Worm (Caenorhabditis elegans): ENCODE results near the gene rad-23.
"Not testable (repeated sequence)": the region's sequence is repeated elsewhere in the genome, so short reads cannot be mapped to it uniquely, and the experiment has no call there.

rad-23 gene

DNA sequence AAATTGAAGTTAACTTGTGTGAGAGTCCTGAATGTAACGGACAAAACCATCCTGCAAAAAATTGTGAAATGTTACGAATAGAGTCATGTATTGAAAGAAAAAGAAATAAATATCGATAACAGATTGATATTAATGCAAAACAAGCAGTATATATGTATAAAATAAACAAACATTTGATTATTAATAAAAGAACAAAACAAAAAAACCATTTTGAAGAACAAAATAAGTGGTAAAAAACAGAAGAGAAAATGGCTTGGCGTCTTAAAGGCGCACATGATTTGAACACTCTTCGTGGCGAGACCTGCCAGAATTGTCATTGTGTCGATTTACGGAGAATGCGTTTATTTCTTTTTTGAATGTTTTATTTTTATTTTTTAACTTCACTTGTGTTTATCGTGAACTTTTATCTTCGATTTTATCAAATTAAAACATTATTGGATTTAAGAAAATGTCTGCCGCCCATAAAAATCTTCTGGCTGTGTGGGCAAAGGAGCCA, at the start of gene rad-23, which contains the start of gene rpn-12:
Gene rad-23, minus strand, starts transcription at position 51 of the 496 bp plus-strand sequence.
Gene rpn-12, plus strand, starts transcription at position 446 of the 496 bp plus-strand sequence.
- TF ChIP-seq sea-1 (GFP tag; conservative IDR thresholded peaks at IDR 0.05), result no peak

DNA sequence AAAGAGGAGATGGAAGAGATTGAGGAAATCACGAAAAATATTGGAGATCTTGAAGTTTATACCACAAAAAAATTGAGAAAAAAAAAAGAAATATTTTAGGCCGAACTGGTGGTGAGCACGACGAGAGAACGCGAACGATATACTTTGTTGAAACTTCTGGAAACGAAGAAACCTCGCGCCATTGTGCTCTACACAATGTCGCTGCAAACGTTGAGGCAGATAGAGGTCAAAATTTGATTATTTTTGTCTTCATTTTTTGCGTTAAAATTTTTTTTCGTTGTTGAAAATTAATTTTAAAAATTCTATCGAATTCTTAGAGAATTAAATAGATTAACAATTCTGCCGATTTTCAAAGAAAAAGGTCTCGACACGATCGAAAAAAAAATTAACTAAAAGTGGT, 48.1 kb upstream of the rad-23 start:
- TF ChIP-seq F13C5.2 (tag; optimal IDR thresholded peaks at IDR 0.05) (no peak), ceh-36 (tag; optimal IDR thresholded peaks at IDR 0.05) (no peak), flt-1 (GFP tag; IDR thresholded peaks at IDR 0.05) (no peak), tra-4 (tag; optimal IDR thresholded peaks at IDR 0.05) (no peak), B0310.2 (tag; optimal IDR thresholded peaks at IDR 0.05) (no peak), hmg-4 (GFP tag; optimal IDR thresholded peaks at IDR 0.05) (no peak)

DNA sequence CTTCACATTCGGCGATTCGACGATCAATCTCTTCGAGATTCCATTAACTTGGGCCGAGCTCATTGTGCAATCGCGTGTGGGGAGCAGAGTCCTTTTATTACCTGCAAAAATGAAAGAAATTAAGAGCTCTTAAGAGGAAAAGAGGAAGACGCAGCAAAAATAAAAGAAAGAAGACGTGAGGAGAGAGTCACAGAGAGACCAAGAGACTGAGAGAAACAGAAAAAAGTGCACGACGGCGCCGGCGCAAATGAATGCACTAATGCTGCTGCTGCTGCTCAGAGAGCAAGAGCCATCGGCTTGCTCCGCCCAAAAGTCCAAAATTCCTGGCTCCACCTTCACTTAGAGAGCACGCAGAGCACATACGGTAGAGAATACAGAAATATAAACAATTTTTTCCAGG, 47.7 kb upstream of the rad-23 start, which contains the start of gene inos-1:
Gene inos-1, minus strand, starts transcription at position 101 of the 400 bp plus-strand sequence.
- TF ChIP-seq ama-1 (optimal IDR thresholded peaks at IDR 0.05), result no peak
- no peak for TF ChIP-seq flt-1 (GFP tag; IDR thresholded peaks at IDR 0.05)
- no peak for TF ChIP-seq B0310.2 (tag; optimal IDR thresholded peaks at IDR 0.05)
- TF ChIP-seq ets-7 (tag; optimal IDR thresholded peaks at IDR 0.05), result no peak

DNA sequence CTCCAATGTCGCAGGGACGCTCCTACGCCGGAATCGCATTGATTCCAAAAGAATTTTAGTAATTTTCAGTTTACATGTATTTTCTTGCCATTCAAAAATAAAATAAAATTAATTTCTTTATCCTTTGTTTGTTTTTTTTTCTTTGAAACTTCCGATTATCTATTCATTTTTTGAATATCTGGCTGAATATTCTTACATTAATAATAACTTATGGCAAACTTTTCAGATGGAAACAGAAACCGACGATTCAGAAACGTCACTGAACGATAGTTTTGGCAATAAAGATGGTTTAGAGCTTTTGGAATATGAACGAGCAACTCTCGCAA, 43.4 kb upstream of the rad-23 start, which contains the start of gene xpf-1:
Gene xpf-1, plus strand, starts transcription at position 227 of the 326 bp plus-strand sequence.
- TF ChIP-seq aly-1 (tag; optimal IDR thresholded peaks at IDR 0.05) (no peak), tbx-11 (GFP tag; IDR thresholded peaks at IDR 0.05) (no peak), tbx-37 (GFP tag; conservative IDR thresholded peaks at IDR 0.05) (no peak), ets-7 (tag; optimal IDR thresholded peaks at IDR 0.05) (no peak), pes-1 (GFP tag; IDR thresholded peaks at IDR 0.05) (no peak), hnd-1 (tag; optimal IDR thresholded peaks at IDR 0.05) (no peak), ama-1 (optimal IDR thresholded peaks at IDR 0.05) (no peak), ceh-36 (tag; optimal IDR thresholded peaks at IDR 0.05) (no peak), F13C5.2 (tag; optimal IDR thresholded peaks at IDR 0.05) (no peak), flt-1 (GFP tag; IDR thresholded peaks at IDR 0.05) (no peak), sea-1 (GFP tag; conservative IDR thresholded peaks at IDR 0.05) (no peak), hmbx-1 (tag; optimal IDR thresholded peaks at IDR 0.05) (no peak), hmg-4 (GFP tag; optimal IDR thresholded peaks at IDR 0.05) (no peak), B0310.2 (tag; optimal IDR thresholded peaks at IDR 0.05) (no peak), tra-4 (tag; optimal IDR thresholded peaks at IDR 0.05) (no peak), scrt-1 (GFP tag; IDR thresholded peaks at IDR 0.05) (no peak)

DNA sequence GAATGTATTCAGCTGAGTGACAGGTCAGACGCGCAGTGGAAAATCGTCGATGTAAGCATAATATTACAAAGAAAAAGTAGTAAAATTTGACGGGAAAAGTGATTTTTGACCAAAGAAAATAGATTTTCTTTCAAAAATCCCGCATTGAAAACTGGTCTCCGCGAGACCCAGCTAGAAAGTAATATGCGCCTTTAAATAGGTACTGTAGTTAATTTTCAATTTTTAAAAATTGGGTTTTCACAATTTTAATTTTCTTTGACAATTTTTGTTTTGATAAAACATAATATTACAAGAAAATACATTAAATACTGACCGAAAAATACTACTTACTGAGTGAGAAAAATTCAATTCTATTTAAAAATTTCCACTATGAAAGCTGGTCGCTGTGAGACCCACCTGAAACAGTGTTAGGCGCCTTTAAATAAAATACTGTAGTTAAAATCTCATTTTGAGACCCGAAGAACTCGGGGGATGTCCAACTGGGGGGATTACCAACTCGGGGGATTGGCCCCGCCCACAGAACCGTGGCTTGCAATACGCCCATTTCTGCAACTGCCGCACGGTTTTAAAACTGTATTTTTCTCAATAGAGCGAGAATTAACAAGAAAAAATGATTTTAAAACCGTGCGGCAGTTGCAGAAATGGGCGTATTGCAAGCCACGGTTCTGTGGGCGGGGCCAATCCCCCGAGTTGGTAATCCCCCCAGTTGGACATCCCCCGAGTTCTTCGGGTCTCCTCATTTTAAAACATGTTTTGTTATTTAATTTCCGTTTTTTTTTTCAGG, 42.8 kb upstream of the rad-23 start, which contains the start of gene tars-1:
Gene tars-1, minus strand, starts transcription at position 497 of the 784 bp plus-strand sequence.
- TF ChIP-seq ama-1 (optimal IDR thresholded peaks at IDR 0.05); ets-7 (tag; optimal IDR thresholded peaks at IDR 0.05); sea-1 (GFP tag; conservative IDR thresholded peaks at IDR 0.05): not testable (repeated sequence)

DNA sequence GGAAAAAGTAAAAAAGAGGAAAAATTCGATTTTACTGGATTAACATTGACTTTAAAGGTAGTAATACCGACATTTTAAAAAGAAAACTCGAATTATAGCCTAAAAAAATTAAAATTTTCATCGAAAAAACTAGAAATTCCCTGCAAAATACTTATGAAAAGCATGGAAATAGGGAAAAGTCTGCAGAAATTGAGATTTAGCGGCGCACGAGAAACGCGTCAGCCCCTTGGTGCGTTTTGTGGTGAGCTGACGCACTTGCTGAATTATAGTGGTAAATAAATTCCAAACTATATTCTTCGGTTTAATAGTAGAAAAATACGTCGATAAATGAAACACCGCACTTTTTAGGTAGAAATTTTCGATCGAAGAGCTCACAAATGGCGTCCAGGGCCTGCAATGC, 41.9 kb upstream of the rad-23 start:
- TF ChIP-seq ceh-36 (tag; optimal IDR thresholded peaks at IDR 0.05), result no peak
- peak; percentile 32; the same call in 1 of the 2 replicates for TF ChIP-seq pes-1 (GFP tag; IDR thresholded peaks at IDR 0.05)
- TF ChIP-seq ama-1 (optimal IDR thresholded peaks at IDR 0.05), result no peak
- TF ChIP-seq aly-1 (tag; optimal IDR thresholded peaks at IDR 0.05), result no peak
- TF ChIP-seq ceh-13 (GFP tag; optimal IDR thresholded peaks at IDR 0.05), result no peak
- no peak for TF ChIP-seq sea-1 (GFP tag; conservative IDR thresholded peaks at IDR 0.05)
- TF ChIP-seq hmg-4 (GFP tag; optimal IDR thresholded peaks at IDR 0.05), result no peak
- no peak for TF ChIP-seq tbx-11 (GFP tag; IDR thresholded peaks at IDR 0.05)
- TF ChIP-seq tbx-37 (GFP tag; conservative IDR thresholded peaks at IDR 0.05), result no peak
- no peak for TF ChIP-seq ets-7 (tag; optimal IDR thresholded peaks at IDR 0.05)
- TF ChIP-seq hmbx-1 (tag; optimal IDR thresholded peaks at IDR 0.05), result no peak
- no peak for TF ChIP-seq hnd-1 (tag; optimal IDR thresholded peaks at IDR 0.05)
- no peak for TF ChIP-seq flt-1 (GFP tag; IDR thresholded peaks at IDR 0.05)
- peak; percentile 65 for TF ChIP-seq F13C5.2 (tag; optimal IDR thresholded peaks at IDR 0.05)
- no peak for TF ChIP-seq B0310.2 (tag; optimal IDR thresholded peaks at IDR 0.05)
- TF ChIP-seq scrt-1 (GFP tag; IDR thresholded peaks at IDR 0.05), result no peak
- TF ChIP-seq tra-4 (tag; optimal IDR thresholded peaks at IDR 0.05), result no peak

DNA sequence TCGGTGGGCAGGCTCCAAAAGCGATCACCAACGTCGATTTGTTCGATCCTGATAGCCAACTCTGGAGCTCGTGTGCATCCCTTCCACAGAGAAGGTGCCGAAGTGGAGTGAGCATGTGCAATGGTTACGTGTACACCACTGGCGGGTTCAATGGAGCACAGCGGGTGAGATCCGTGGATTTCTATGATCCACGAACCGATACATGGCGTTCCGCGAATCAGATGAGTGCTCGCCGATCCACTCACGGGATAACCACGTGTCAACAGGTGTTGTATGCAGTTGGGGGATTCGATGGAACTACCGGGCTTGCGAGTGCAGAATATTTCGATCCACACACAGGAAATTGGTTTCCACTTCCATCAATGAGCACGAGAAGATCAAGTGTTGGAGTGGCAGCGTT, 38.3 kb upstream of the rad-23 start:
- TF ChIP-seq hmg-4 (GFP tag; optimal IDR thresholded peaks at IDR 0.05) (no peak), ets-7 (tag; optimal IDR thresholded peaks at IDR 0.05) (no peak), scrt-1 (GFP tag; IDR thresholded peaks at IDR 0.05) (no peak)

DNA sequence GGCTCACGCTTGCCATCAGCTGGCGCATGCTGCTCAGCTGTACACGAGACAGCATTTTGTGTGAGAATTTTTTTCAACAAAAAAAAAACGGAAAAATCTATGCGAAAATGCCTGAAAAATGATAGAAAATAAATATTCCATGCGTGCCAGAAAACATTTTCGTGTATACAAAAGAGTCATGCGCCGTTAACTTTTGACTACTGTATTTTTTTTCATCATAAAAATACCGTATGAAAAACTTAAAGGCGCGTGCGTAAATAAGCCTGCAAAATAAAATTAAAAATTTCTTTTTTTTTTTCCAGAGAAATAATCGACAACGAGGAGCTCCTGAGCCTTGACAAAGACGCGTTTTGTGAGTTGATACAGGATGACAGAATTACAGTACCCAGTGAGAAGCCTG, 37.4 kb upstream of the rad-23 start:
- TF ChIP-seq tra-4 (tag; optimal IDR thresholded peaks at IDR 0.05) (no peak), ets-7 (tag; optimal IDR thresholded peaks at IDR 0.05) (no peak), tbx-11 (GFP tag; IDR thresholded peaks at IDR 0.05) (no peak), ama-1 (optimal IDR thresholded peaks at IDR 0.05) (no peak), hnd-1 (tag; optimal IDR thresholded peaks at IDR 0.05) (no peak), F13C5.2 (tag; optimal IDR thresholded peaks at IDR 0.05) (no peak), scrt-1 (GFP tag; IDR thresholded peaks at IDR 0.05) (no peak), flt-1 (GFP tag; IDR thresholded peaks at IDR 0.05) (no peak), aly-1 (tag; optimal IDR thresholded peaks at IDR 0.05) (no peak)
